Fruit fly (Drosophila melanogaster) whole organism, embryonic: Measurements from ENCODE around the gene CG14427.

ENCODE experiments used
- B-H1 ChIP-seq: fragments of 200-800 bp; sonication (Bioruptor generic); IDR thresholded peaks from 3 replicates; pipeline ENCODE4 v1.3.6; 2022; ENCODE audit warnings: missing biosample characterization, missing genetic modification characterization
- Bdp1 ChIP-seq: fragments of 200-800 bp; sonication (Bioruptor generic); optimal IDR thresholded peaks from 3 replicates; lab custom pipeline; 2016; ENCODE audit warnings: missing biosample characterization, missing genetic modification characterization
- BtbVII ChIP-seq: fragments of 200-800 bp; sonication (Bioruptor generic); optimal IDR thresholded peaks from 3 replicates; lab custom pipeline; 2017; ENCODE audit warnings: missing biosample characterization, mild to moderate bottlenecking, missing genetic modification characterization
- CG10321 ChIP-seq: fragments of 200-800 bp; sonication (Bioruptor generic); IDR thresholded peaks from 2 replicates; pipeline ENCODE4 v1.3.6; 2022; ENCODE audit warnings: missing biosample characterization, missing genetic modification characterization
- CG10462 ChIP-seq: fragments of 200-800 bp; sonication (Bioruptor generic); optimal IDR thresholded peaks from 2 replicates; lab custom pipeline; 2016; ENCODE audit warnings: missing biosample characterization, missing genetic modification characterization
- CG10654 ChIP-seq: fragments of 200-800 bp; sonication (Bioruptor generic); optimal IDR thresholded peaks from 2 replicates; lab custom pipeline; 2016; ENCODE audit warnings: missing biosample characterization, missing genetic modification characterization
- CG10959 ChIP-seq: fragments of 200-800 bp; sonication (Bioruptor generic); IDR thresholded peaks from 2 replicates; pipeline ENCODE4 v1.3.6; 2022; ENCODE audit warnings: missing biosample characterization, missing genetic modification characterization
- CG11093 ChIP-seq: fragments of 200-800 bp; sonication (Bioruptor generic); IDR thresholded peaks from 3 replicates; pipeline ENCODE4 v1.3.6; 2022; ENCODE audit warnings: missing biosample characterization, missing genetic modification characterization
- CG13424 ChIP-seq: fragments of 200-800 bp; sonication (Bioruptor generic); optimal IDR thresholded peaks from 2 replicates; lab custom pipeline; 2019; ENCODE audit warnings: missing biosample characterization, mild to moderate bottlenecking, missing genetic modification characterization, moderate library complexity
- CG18011 ChIP-seq: fragments of 200-800 bp; sonication (Bioruptor generic); optimal IDR thresholded peaks from 2 replicates; lab custom pipeline; 2017; ENCODE audit warnings: missing biosample characterization, missing genetic modification characterization, mild to moderate bottlenecking, moderate library complexity, missing genotype
- CG3163 ChIP-seq: fragments of 200-800 bp; sonication (Bioruptor generic); optimal IDR thresholded peaks from 3 replicates; lab custom pipeline; 2016; ENCODE audit warnings: missing biosample characterization, missing genetic modification characterization
- CG34376 ChIP-seq: fragments of 200-800 bp; sonication (Bioruptor generic); optimal IDR thresholded peaks from 2 replicates; lab custom pipeline; 2018; ENCODE audit warnings: missing biosample characterization, mild to moderate bottlenecking, missing genetic modification characterization
- CG5180 ChIP-seq: fragments of 200-800 bp; sonication (Bioruptor generic); optimal IDR thresholded peaks from 3 replicates; lab custom pipeline; 2017; ENCODE audit warnings: missing biosample characterization, missing genetic modification characterization, mild to moderate bottlenecking, moderate library complexity, missing genetic modification reagents
- CG5245 ChIP-seq: fragments of 200-800 bp; sonication (Bioruptor generic); optimal IDR thresholded peaks from 3 replicates; lab custom pipeline; 2016; ENCODE audit warnings: missing biosample characterization, missing genetic modification characterization
- CG7372 ChIP-seq: fragments of 200-800 bp; sonication (Bioruptor generic); IDR thresholded peaks from 2 replicates; pipeline ENCODE4 v1.3.6; 2022; ENCODE audit warnings: missing biosample characterization, missing genetic modification characterization
- CG7928 ChIP-seq: fragments of 200-800 bp; sonication (Bioruptor generic); optimal IDR thresholded peaks from 2 replicates; lab custom pipeline; 2017; ENCODE audit warnings: missing biosample characterization, mild to moderate bottlenecking, missing genetic modification characterization
- CG8944 ChIP-seq: fragments of 200-800 bp; sonication (Bioruptor generic); optimal IDR thresholded peaks from 3 replicates; lab custom pipeline; 2016; ENCODE audit warnings: missing biosample characterization, missing genetic modification characterization
- Dad ChIP-seq: fragments of 200-800 bp; sonication (Bioruptor generic); optimal IDR thresholded peaks from 3 replicates; lab custom pipeline; 2016; ENCODE audit warnings: missing biosample characterization, missing genetic modification characterization
- ERR ChIP-seq: fragments of 200-800 bp; sonication (Bioruptor generic); optimal IDR thresholded peaks from 2 replicates; lab custom pipeline; 2016; ENCODE audit warnings: missing biosample characterization, missing genetic modification characterization
- Fer2 ChIP-seq: fragments of 200-800 bp; sonication (Bioruptor generic); optimal IDR thresholded peaks from 2 replicates; lab custom pipeline; 2018; ENCODE audit warnings: missing biosample characterization, mild to moderate bottlenecking, missing genetic modification characterization, moderate library complexity
- H15 ChIP-seq: fragments of 200-800 bp; sonication (Bioruptor generic); IDR thresholded peaks from 3 replicates; pipeline ENCODE4 v1.3.6; 2022; ENCODE audit warnings: missing biosample characterization, missing genetic modification characterization
- Hr3 ChIP-seq: fragments of 200-800 bp; sonication (Bioruptor generic); optimal IDR thresholded peaks from 3 replicates; lab custom pipeline; 2016; ENCODE audit warnings: missing biosample characterization, missing genetic modification characterization
- Kr ChIP-seq: fragments of 200-800 bp; sonication (Bioruptor generic); optimal IDR thresholded peaks from 2 replicates; lab custom pipeline; 2017; ENCODE audit warnings: missing biosample characterization, mild to moderate bottlenecking, missing genetic modification characterization
- Ravus ChIP-seq: fragments of 200-800 bp; sonication (Bioruptor generic); IDR thresholded peaks from 2 replicates; pipeline ENCODE4 v1.3.6; 2022; ENCODE audit warnings: missing biosample characterization, missing genetic modification characterization
- Sry-β ChIP-seq: fragments of 200-800 bp; sonication (Bioruptor generic); optimal IDR thresholded peaks from 2 replicates; lab custom pipeline; 2018; ENCODE audit warnings: missing biosample characterization, mild to moderate bottlenecking, missing genetic modification characterization, moderate library complexity
- Xbp1 ChIP-seq: fragments of 200-800 bp; sonication (Bioruptor generic); optimal IDR thresholded peaks from 3 replicates; lab custom pipeline; 2016; ENCODE audit warnings: missing biosample characterization, mild to moderate bottlenecking, missing genetic modification characterization
- aop ChIP-seq: fragments of 200-800 bp; sonication (Bioruptor generic); IDR thresholded peaks from 2 replicates; pipeline ENCODE4 v1.3.6; 2022; ENCODE audit warnings: missing biosample characterization, missing genetic modification characterization
- ap ChIP-seq: fragments of 200-800 bp; sonication (Bioruptor generic); IDR thresholded peaks from 2 replicates; pipeline ENCODE4 v1.3.6; 2022; ENCODE audit warnings: missing biosample characterization, missing genetic modification characterization
- ara ChIP-seq: fragments of 200-800 bp; sonication (Bioruptor generic); IDR thresholded peaks from 2 replicates; pipeline ENCODE4 v1.3.6; 2022; ENCODE audit warnings: missing biosample characterization, missing genetic modification characterization
- ase ChIP-seq: fragments of 200-800 bp; sonication (Bioruptor generic); IDR thresholded peaks from 3 replicates; pipeline ENCODE4 v1.3.6; 2022; ENCODE audit warnings: missing biosample characterization, missing genetic modification characterization
- ato ChIP-seq: fragments of 200-800 bp; sonication (Bioruptor generic); IDR thresholded peaks from 2 replicates; pipeline ENCODE4 v1.3.6; 2022; ENCODE audit warnings: missing biosample characterization, missing genetic modification characterization; ENCODE audit not compliant: partially characterized antibody
- bab2 ChIP-seq: fragments of 200-800 bp; sonication (Bioruptor generic); optimal IDR thresholded peaks from 2 replicates; lab custom pipeline; 2016; ENCODE audit warnings: missing biosample characterization, missing genetic modification characterization
- cg ChIP-seq: fragments of 200-800 bp; sonication (Bioruptor generic); optimal IDR thresholded peaks from 3 replicates; lab custom pipeline; 2019; ENCODE audit warnings: missing biosample characterization, mild to moderate bottlenecking, missing genetic modification characterization, moderate library complexity
- ems ChIP-seq: fragments of 200-800 bp; sonication (Bioruptor generic); optimal IDR thresholded peaks from 3 replicates; lab custom pipeline; 2016; ENCODE audit warnings: missing biosample characterization, missing genetic modification characterization
- ftz-f1 ChIP-seq: fragments of 200-800 bp; sonication (Bioruptor generic); optimal IDR thresholded peaks from 2 replicates; lab custom pipeline; 2016; ENCODE audit warnings: missing biosample characterization, missing genetic modification characterization
- hb ChIP-seq: fragments of 200-800 bp; sonication (Bioruptor generic); IDR thresholded peaks from 3 replicates; pipeline ENCODE4 v1.3.6; 2022; ENCODE audit warnings: missing biosample characterization, missing genetic modification characterization; ENCODE audit not compliant: partially characterized antibody
- hkb ChIP-seq, 2 experiments: fragments of 200-800 bp in 1 of 2; fragments of >200 bp in 1 of 2; sonication (Bioruptor generic) in 1 of 2; IDR thresholded peaks in 1 of 2; optimal IDR thresholded peaks in 1 of 2; 2 replicates each; pipeline versions ENCODE4 v1.3.6 to Lab custom; 2017 to 2022; ENCODE audit warnings: missing biosample characterization in 1 of 2, missing genetic modification characterization in 1 of 2
- jumu ChIP-seq: fragments of 200-800 bp; sonication (Bioruptor generic); optimal IDR thresholded peaks from 3 replicates; lab custom pipeline; 2016; ENCODE audit warnings: missing biosample characterization, missing genetic modification characterization
- lbe ChIP-seq: fragments of 200-800 bp; sonication (Bioruptor generic); optimal IDR thresholded peaks from 2 replicates; lab custom pipeline; 2016; ENCODE audit warnings: missing biosample characterization, mild to moderate bottlenecking, missing genetic modification characterization
- peb ChIP-seq: fragments of 200-800 bp; sonication (Bioruptor generic); IDR thresholded peaks from 2 replicates; pipeline ENCODE4 v1.3.6; 2022; ENCODE audit warnings: missing biosample characterization, missing genetic modification characterization
- prd ChIP-seq, 3 experiments: fragments of >200 bp in 2 of 3; fragments of 200-800 bp in 1 of 3; sonication (Bioruptor generic) in 1 of 3; optimal IDR thresholded peaks in 2 of 3; IDR thresholded peaks in 1 of 3; 2 replicates in 2 of 3; 3 replicates in 1 of 3; pipeline versions ENCODE4 v1.3.6 to Lab custom; 2017 to 2022; ENCODE audit warnings: missing biosample characterization in 1 of 3, missing genetic modification characterization in 1 of 3
- pum ChIP-seq: fragments of 200-800 bp; sonication (Bioruptor generic); optimal IDR thresholded peaks from 2 replicates; lab custom pipeline; 2016; ENCODE audit warnings: missing biosample characterization, missing genetic modification characterization
- sc ChIP-seq, 3 experiments: fragments of >200 bp in 2 of 3; fragments of 200-800 bp in 1 of 3; sonication (Bioruptor generic) in 1 of 3; optimal IDR thresholded peaks; 2 replicates in 2 of 3; 3 replicates in 1 of 3; lab custom pipeline; 2017; ENCODE audit warnings: mild to moderate bottlenecking in 1 of 3, missing biosample characterization in 1 of 3, missing genetic modification characterization in 1 of 3, missing genetic modification reagents in 1 of 3
- tio ChIP-seq: fragments of 200-800 bp; sonication (Bioruptor generic); optimal IDR thresholded peaks from 2 replicates; lab custom pipeline; 2017; ENCODE audit warnings: missing biosample characterization, missing genetic modification characterization, inconsistent platforms
- trem ChIP-seq: fragments of 200-800 bp; optimal IDR thresholded peaks from 3 replicates; lab custom pipeline; 2019; ENCODE audit warnings: missing biosample characterization, mild to moderate bottlenecking, missing genetic modification characterization, moderate library complexity
- ttk ChIP-seq: fragments of 200-800 bp; sonication (Bioruptor generic); IDR thresholded peaks from 2 replicates; pipeline ENCODE4 v2.1.2; 2022; ENCODE audit warnings: missing biosample characterization, missing genetic modification characterization
- unpg ChIP-seq: fragments of 200-800 bp; sonication (Bioruptor generic); optimal IDR thresholded peaks from 3 replicates; lab custom pipeline; 2018; ENCODE audit warnings: missing biosample characterization, mild to moderate bottlenecking, missing genetic modification characterization, moderate library complexity
- zfh2 ChIP-seq: fragments of 200-800 bp; sonication (Bioruptor generic); optimal IDR thresholded peaks from 2 replicates; lab custom pipeline; 2016; ENCODE audit warnings: missing biosample characterization, missing genetic modification characterization

CG14427 gene

DNA sequence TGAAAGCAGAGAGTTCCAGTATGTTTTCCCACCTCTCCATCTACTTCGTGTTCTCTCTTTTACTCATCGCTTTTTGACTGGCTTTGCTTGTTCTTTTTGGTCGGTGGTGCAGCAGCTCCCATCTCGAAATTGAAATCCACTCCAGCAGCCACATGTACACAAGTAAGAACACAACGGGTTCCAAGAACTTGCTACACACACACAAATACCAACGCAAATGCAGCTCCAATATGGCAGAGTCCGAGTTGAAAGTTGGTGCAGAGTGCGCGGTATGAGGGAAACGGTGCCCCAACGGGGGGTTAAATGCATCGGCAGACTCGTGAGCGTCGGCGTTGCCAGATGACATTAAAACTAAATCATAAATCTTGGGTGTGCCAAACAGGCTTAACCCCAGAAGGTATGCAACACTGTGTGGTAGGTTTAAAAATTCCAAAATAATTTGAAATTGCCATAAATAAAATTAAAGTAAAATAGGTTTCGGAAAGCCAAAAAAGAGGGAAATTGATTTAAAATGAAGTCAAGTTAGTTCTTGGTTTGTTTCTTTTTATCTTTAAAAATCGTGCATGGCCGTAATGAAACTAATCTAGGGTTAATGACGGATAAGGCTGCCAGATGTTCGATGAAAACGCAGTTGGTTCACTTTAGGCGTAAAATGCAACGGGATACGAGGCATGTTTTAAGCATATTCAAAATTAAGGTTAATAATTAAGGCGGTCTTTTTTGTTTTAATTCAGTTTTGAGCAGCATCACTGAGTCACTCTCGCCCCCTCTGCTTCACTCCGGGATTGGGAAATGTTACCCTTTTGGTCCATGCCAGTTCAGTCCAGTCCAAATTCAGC, 42.5 kb upstream of the CG14427 start (continued):
- TF ChIP-seq trem (tag; lab: Kevin White, UChicago) = peak; percentile 39
- TF ChIP-seq aop (GFP tag; lab: Robert Waterston, UW) = no peak
- no peak for TF ChIP-seq ara (GFP tag; lab: Robert Waterston, UW)
- no peak for TF ChIP-seq jumu (GFP tag; lab: Kevin White, UChicago)
- TF ChIP-seq zfh2 (GFP tag; lab: Kevin White, UChicago) = no peak
- TF ChIP-seq ato = no peak
- no peak for TF ChIP-seq ftz-f1 (GFP tag; lab: Kevin White, UChicago)
- TF ChIP-seq CG10462 (GFP tag; lab: Kevin White, UChicago) = no peak
- TF ChIP-seq Sry-β (GFP tag; lab: Kevin White, UChicago) = peak; percentile 30
- TF ChIP-seq H15 (GFP tag; lab: Robert Waterston, UW) = no peak
- peak; percentile 13 for TF ChIP-seq Xbp1 (GFP tag; lab: Kevin White, UChicago)
- 0 out of 3 replicates have a peak, but pooled peaks have one; percentile 38 for TF ChIP-seq CG11093 (GFP tag; lab: Robert Waterston, UW)
- TF ChIP-seq pum (GFP tag; lab: Kevin White, UChicago) = no peak
- TF ChIP-seq CG8944 (GFP tag; lab: Kevin White, UChicago) = no peak
- no peak for TF ChIP-seq Bdp1
- no peak for TF ChIP-seq CG10654 (GFP tag; lab: Kevin White, UChicago)
- no peak for TF ChIP-seq hb (GFP tag; lab: Robert Waterston, UW)
- no peak for TF ChIP-seq CG5245 (GFP tag; lab: Kevin White, UChicago)
- no peak for TF ChIP-seq peb (GFP tag; lab: Robert Waterston, UW)
- peak; percentile 55; the same call in 1 of the 2 replicates for TF ChIP-seq CG10959 (GFP tag; lab: Robert Waterston, UW)
- TF ChIP-seq CG5180 = no peak
- TF ChIP-seq ems (GFP tag; lab: Kevin White, UChicago) = no peak
- TF ChIP-seq sc (optimal IDR thresholded peaks at IDR 0.05; lab: Kevin White, UChicago) = no peak
- peak; percentile 32 for TF ChIP-seq sc (GFP tag; optimal IDR thresholded peaks at IDR 0.05; lab: Kevin White, UChicago)
- peak; percentile 4 for TF ChIP-seq unpg (GFP tag; lab: Kevin White, UChicago)
- no peak for TF ChIP-seq CG18011
- TF ChIP-seq CG10321 = no peak
- TF ChIP-seq ap (GFP tag; lab: Robert Waterston, UW) = no peak
- TF ChIP-seq Fer2 (tag; lab: Kevin White, UChicago) = no peak
- TF ChIP-seq CG13424 (tag; lab: Kevin White, UChicago) = peak; percentile 35
- no peak for TF ChIP-seq ttk (GFP tag; lab: Robert Waterston, UW)
- no peak for TF ChIP-seq Ravus (GFP tag; lab: Robert Waterston, UW)
- no peak for TF ChIP-seq tio (GFP tag; lab: Kevin White, UChicago)
- TF ChIP-seq ERR (GFP tag; lab: Kevin White, UChicago) = no peak
- TF ChIP-seq cg (GFP tag; lab: Kevin White, UChicago) = peak; percentile 54
- peak; percentile 15 for TF ChIP-seq BtbVII (GFP tag; lab: Kevin White, UChicago)
- TF ChIP-seq CG34376 (GFP tag; lab: Kevin White, UChicago) = no peak
- no peak for TF ChIP-seq ase (GFP tag; lab: Robert Waterston, UW)
- TF ChIP-seq B-H1 (GFP tag; lab: Robert Waterston, UW) = no peak
- peak; percentile 8 for TF ChIP-seq bab2 (GFP tag; lab: Kevin White, UChicago)
- TF ChIP-seq CG7928 (GFP tag; lab: Kevin White, UChicago) = no peak
- no peak for TF ChIP-seq CG7372
- TF ChIP-seq Hr3 (GFP tag; lab: Kevin White, UChicago) = no peak
- TF ChIP-seq hkb (optimal IDR thresholded peaks at IDR 0.05; lab: Kevin White, UChicago) = no peak
- TF ChIP-seq hkb (GFP tag; IDR thresholded peaks at IDR 0.05; lab: Robert Waterston, UW) = no peak
- no peak for TF ChIP-seq CG3163 (GFP tag; lab: Kevin White, UChicago)
- TF ChIP-seq Kr (GFP tag; lab: Kevin White, UChicago) = peak; percentile 46
- TF ChIP-seq Dad = no peak
- TF ChIP-seq lbe = no peak
- TF ChIP-seq prd (optimal IDR thresholded peaks at IDR 0.05; lab: Kevin White, UChicago) = no peak
- TF ChIP-seq prd (GFP tag; IDR thresholded peaks at IDR 0.05; lab: Robert Waterston, UW) = peak; percentile 37; the same call in 1 of the 3 replicates
